Worm (Caenorhabditis elegans) whole organism, L2 larva: ENCODE results near the gene nmur-2.
"Not testable (repeated sequence)": the region's sequence is repeated elsewhere in the genome, so short reads cannot be mapped to it uniquely, and the experiment has no call there.

ENCODE experiments used
- C34F6.9 ChIP-seq: fragments of 150-350 bp; optimal IDR thresholded peaks from 2 replicates; lab custom pipeline; 2014; ENCODE audit warnings: missing biosample characterization, missing genetic modification characterization
- F13H6.1 ChIP-seq: sonication (generic microtip); optimal IDR thresholded peaks from 2 replicates; lab custom pipeline; 2016; ENCODE audit warnings: missing genetic modification characterization, missing compliant biosample characterization
- R02D3.7 ChIP-seq: fragments of 150-350 bp; optimal IDR thresholded peaks from 2 replicates; lab custom pipeline; 2014; ENCODE audit warnings: missing biosample characterization, missing genetic modification characterization
- Y55F3AM.14 ChIP-seq: fragments of 200-800 bp; sonication (Bioruptor generic); optimal IDR thresholded peaks from 2 replicates; lab custom pipeline; 2018; ENCODE audit warnings: mild to moderate bottlenecking, missing genetic modification characterization, missing compliant biosample characterization
- ZK546.5 ChIP-seq: sonication (generic microtip); optimal IDR thresholded peaks from 2 replicates; lab custom pipeline; 2017; ENCODE audit warnings: missing biosample characterization, missing genetic modification characterization
- alr-1 ChIP-seq: fragments of 150-350 bp; optimal IDR thresholded peaks from 2 replicates; lab custom pipeline; 2014; ENCODE audit warnings: missing biosample characterization, missing genetic modification characterization
- aly-2 ChIP-seq: fragments of 150-350 bp; optimal IDR thresholded peaks from 2 replicates; lab custom pipeline; 2014; ENCODE audit warnings: missing biosample characterization, missing genetic modification characterization
- ama-1 ChIP-seq: fragments of 150-350 bp; optimal IDR thresholded peaks from 2 replicates; lab custom pipeline; 2018; ENCODE audit warnings: inconsistent platforms
- ceh-82 ChIP-seq: fragments of 150-350 bp; optimal IDR thresholded peaks from 2 replicates; lab custom pipeline; 2014; ENCODE audit warnings: missing biosample characterization, missing genetic modification characterization
- crh-2 ChIP-seq: sonication (generic microtip); optimal IDR thresholded peaks from 2 replicates; lab custom pipeline; 2017; ENCODE audit warnings: missing biosample characterization, missing genetic modification characterization
- dmd-4 ChIP-seq: sonication (generic microtip); optimal IDR thresholded peaks from 2 replicates; lab custom pipeline; 2017; ENCODE audit warnings: missing biosample characterization, missing genetic modification characterization
- elt-1 ChIP-seq: fragments of 150-350 bp; optimal IDR thresholded peaks from 2 replicates; lab custom pipeline; 2014; ENCODE audit warnings: missing biosample characterization, missing genetic modification characterization
- elt-3 ChIP-seq: sonication (generic microtip); optimal IDR thresholded peaks from 2 replicates; lab custom pipeline; 2017; ENCODE audit warnings: missing biosample characterization, missing genetic modification characterization
- fos-1 ChIP-seq: fragments of 150-350 bp; optimal IDR thresholded peaks from 2 replicates; lab custom pipeline; 2014; ENCODE audit warnings: missing biosample characterization, missing genetic modification characterization
- gmeb-1 ChIP-seq: fragments of 150-350 bp; optimal IDR thresholded peaks from 2 replicates; lab custom pipeline; 2014; ENCODE audit warnings: missing biosample characterization, missing genetic modification characterization
- lin-11 ChIP-seq: fragments of 150-350 bp; sonication (generic microtip); optimal IDR thresholded peaks from 2 replicates; lab custom pipeline; 2014; ENCODE audit warnings: missing biosample characterization, missing genetic modification characterization, inconsistent platforms, mixed read lengths
- lin-13 ChIP-seq: fragments of 150-350 bp; optimal IDR thresholded peaks from 2 replicates; lab custom pipeline; 2014; ENCODE audit warnings: missing biosample characterization, missing genetic modification reagents, missing genetic modification characterization
- lin-39 ChIP-seq: fragments of 150-350 bp; optimal IDR thresholded peaks from 2 replicates; lab custom pipeline; 2014; ENCODE audit warnings: missing biosample characterization, missing genetic modification reagents, missing genetic modification characterization
- lsy-2 ChIP-seq, 2 experiments: fragments of 150-350 bp in 1 of 2; sonication (generic microtip) in 1 of 2; optimal IDR thresholded peaks; 2 replicates each; lab custom pipeline; 2014 to 2017; ENCODE audit warnings: missing biosample characterization in 2 of 2, missing genetic modification characterization in 2 of 2
- mbf-1 ChIP-seq: sonication (generic microtip); optimal IDR thresholded peaks from 2 replicates; lab custom pipeline; 2017; ENCODE audit warnings: missing biosample characterization, missing genetic modification characterization
- mdl-1 ChIP-seq, 2 experiments: fragments of 150-350 bp in 1 of 2; sonication (generic microtip) in 1 of 2; optimal IDR thresholded peaks; 2 replicates each; lab custom pipeline; 2017; ENCODE audit warnings: missing biosample characterization in 2 of 2, missing genetic modification characterization in 2 of 2
- nhr-10 ChIP-seq: sonication (generic microtip); optimal IDR thresholded peaks from 2 replicates; lab custom pipeline; 2017; ENCODE audit warnings: missing biosample characterization, missing genetic modification characterization
- nhr-129 ChIP-seq: fragments of 150-350 bp; optimal IDR thresholded peaks from 2 replicates; lab custom pipeline; 2014; ENCODE audit warnings: missing biosample characterization, missing genetic modification characterization
- nhr-21 ChIP-seq: fragments of 150-350 bp; optimal IDR thresholded peaks from 2 replicates; lab custom pipeline; 2014; ENCODE audit warnings: missing biosample characterization, missing genetic modification characterization
- nhr-23 ChIP-seq: fragments of 150-350 bp; optimal IDR thresholded peaks from 2 replicates; lab custom pipeline; 2014; ENCODE audit warnings: missing biosample characterization, missing genetic modification reagents, missing genetic modification characterization
- nhr-25 ChIP-seq: fragments of 150-350 bp; sonication (generic microtip); optimal IDR thresholded peaks from 3 replicates; lab custom pipeline; 2014; ENCODE audit warnings: missing biosample characterization, missing genetic modification characterization
- nhr-6 ChIP-seq: fragments of 150-350 bp; optimal IDR thresholded peaks from 2 replicates; lab custom pipeline; 2014; ENCODE audit warnings: missing biosample characterization, missing genetic modification characterization
- nhr-77 ChIP-seq: fragments of 150-350 bp; optimal IDR thresholded peaks from 2 replicates; lab custom pipeline; 2014; ENCODE audit warnings: missing biosample characterization, missing genetic modification characterization
- peb-1 ChIP-seq: fragments of 150-350 bp; optimal IDR thresholded peaks from 2 replicates; lab custom pipeline; 2014; ENCODE audit warnings: missing biosample characterization, missing genetic modification characterization
- sem-4 ChIP-seq: fragments of 150-350 bp; optimal IDR thresholded peaks from 2 replicates; lab custom pipeline; 2014; ENCODE audit warnings: missing biosample characterization, missing genetic modification reagents, missing genetic modification characterization
- skn-1 ChIP-seq: sonication (generic microtip); optimal IDR thresholded peaks from 2 replicates; lab custom pipeline; 2017; ENCODE audit warnings: missing biosample characterization, missing genetic modification characterization
- sma-3 ChIP-seq: sonication (generic microtip); optimal IDR thresholded peaks from 2 replicates; lab custom pipeline; 2016; ENCODE audit warnings: missing genetic modification reagents, missing genetic modification characterization, missing compliant biosample characterization
- sma-9 ChIP-seq, 2 experiments: fragments of 150-350 bp in 1 of 2; sonication (generic microtip) in 1 of 2; optimal IDR thresholded peaks; 2 replicates each; lab custom pipeline; 2014 to 2016; ENCODE audit warnings: missing genetic modification characterization in 2 of 2, mild to moderate bottlenecking in 1 of 2, missing biosample characterization in 1 of 2, missing compliant biosample characterization in 1 of 2, missing genetic modification reagents in 1 of 2, moderate library complexity in 1 of 2
- unc-39 ChIP-seq: fragments of 150-350 bp; optimal IDR thresholded peaks from 2 replicates; lab custom pipeline; 2014; ENCODE audit warnings: missing biosample characterization, missing genetic modification characterization
- unc-55 ChIP-seq: fragments of 150-350 bp; sonication (generic microtip); optimal IDR thresholded peaks from 3 replicates; lab custom pipeline; 2014; ENCODE audit warnings: missing biosample characterization, missing genetic modification reagents, missing genetic modification characterization
- ztf-11 ChIP-seq: sonication (generic microtip); optimal IDR thresholded peaks from 2 replicates; lab custom pipeline; 2017; ENCODE audit warnings: missing biosample characterization, missing genetic modification characterization
- ztf-4 ChIP-seq: fragments of 150-350 bp; optimal IDR thresholded peaks from 2 replicates; lab custom pipeline; 2014; ENCODE audit warnings: missing biosample characterization, missing genetic modification characterization

Gene nmur-2

ce11 chrII:104234-104633 lies 20.6 kb downstream of the nmur-2 start, which contains the start of gene col-68:
TSS of gene col-68 (plus strand) at chrII:104534.
- TF ChIP-seq lsy-2 (tag; optimal IDR thresholded peaks at IDR 0.05; lab: Kevin White, UChicago) (no peak), skn-1 (no peak), F13H6.1 (tag; lab: Kevin White, UChicago) (no peak), elt-3 (tag; lab: Kevin White, UChicago) (no peak), ceh-82 (no peak)

- no peak for TF ChIP-seq crh-2
- TF ChIP-seq skn-1 = no peak
- no peak for TF ChIP-seq alr-1 (tag; lab: Kevin White, UChicago)
- TF ChIP-seq nhr-10 (tag; lab: Kevin White, UChicago) = no peak
- TF ChIP-seq mdl-1 (tag; optimal IDR thresholded peaks at IDR 0.05; lab: Kevin White, UChicago) = no peak
- no peak for TF ChIP-seq unc-39 (tag; lab: Kevin White, UChicago)
These were observed 23.6 kb downstream of the nmur-2 start for ce11 chrII:101176-101575.

ce11 chrII:98894-99293 lies 25.9 kb downstream of the nmur-2 start, which contains the start of gene C50D2.10:
TSS of gene C50D2.10 (plus strand) at chrII:99138.
- not testable (repeated sequence) for TF ChIP-seq ama-1 (lab: Kevin White, UChicago); gmeb-1 (tag; lab: Kevin White, UChicago); mbf-1 (tag; lab: Kevin White, UChicago)

ce11 chrII:97992-98763 lies 26.6 kb downstream of the nmur-2 start, which contains the start of the genes luc-7L3 and sftb-6:
TSS of gene luc-7L3 (minus strand) at chrII:98027.
TSS of gene sftb-6 (plus strand) at chrII:98404.
- TF ChIP-seq fos-1 (tag; lab: Kevin White, UChicago) (no peak), skn-1 (no peak), R02D3.7 (peak; percentile 93), C34F6.9 (tag; lab: Kevin White, UChicago) (peak; percentile 78), crh-2 (peak; percentile 40), elt-1 (no peak), sma-3 (peak; percentile 52), unc-55 (GFP tag; lab: Kevin White, UChicago) (peak; percentile 74), lin-39 (tag; lab: Kevin White, UChicago) (no peak), alr-1 (tag; lab: Kevin White, UChicago) (no peak), gmeb-1 (tag; lab: Kevin White, UChicago) (peak; percentile 74), lin-13 (GFP tag; lab: Kevin White, UChicago) (peak; percentile 57), peb-1 (tag; lab: Kevin White, UChicago) (no peak), sma-9 (GFP tag; optimal IDR thresholded peaks at IDR 0.05; lab: Kevin White, UChicago) (no peak), sma-9 (tag; optimal IDR thresholded peaks at IDR 0.05; lab: Kevin White, UChicago) (no peak), nhr-129 (no peak), lsy-2 (tag; optimal IDR thresholded peaks at IDR 0.05; lab: Kevin White, UChicago) (peak; percentile 54 to 83), nhr-25 (peak; percentile 43), nhr-77 (tag; lab: Kevin White, UChicago) (no peak), nhr-6 (tag; lab: Kevin White, UChicago) (peak; percentile 20), nhr-21 (peak; percentile 19)

- TF ChIP-seq aly-2 (tag; lab: Kevin White, UChicago) (no peak), ztf-4 (tag; lab: Kevin White, UChicago) (no peak), fos-1 (tag; lab: Kevin White, UChicago) (no peak), mdl-1 (tag; optimal IDR thresholded peaks at IDR 0.05; lab: Kevin White, UChicago) (no peak), nhr-25 (no peak), ama-1 (lab: Kevin White, UChicago) (no peak), sem-4 (no peak), ZK546.5 (tag; lab: Kevin White, UChicago) (no peak), ztf-11 (tag; lab: Kevin White, UChicago) (no peak), nhr-77 (tag; lab: Kevin White, UChicago) (no peak), peb-1 (tag; lab: Kevin White, UChicago) (no peak), nhr-23 (no peak), nhr-21 (no peak), ceh-82 (no peak), dmd-4 (tag; lab: Kevin White, UChicago) (no peak), lin-11 (tag; lab: Kevin White, UChicago) (no peak), Y55F3AM.14 (GFP tag; lab: Kevin White, UChicago) (no peak)
These were observed 29.6 kb downstream of the nmur-2 start, which contains the start of gene C50D2.7 for ce11 chrII:95177-95576. TSS of gene C50D2.7 (minus strand) at chrII:95277.
